Worm (Caenorhabditis elegans) whole organism, mixed stage, embryonic: Measurements from ENCODE around the gene C37E2.3.

Experiments
- ces-1 ChIP-seq: fragments of 150-350 bp; optimal IDR thresholded peaks from 2 replicates; lab custom pipeline; 2014; ENCODE audit warnings: missing biosample characterization, missing genetic modification reagents, missing genetic modification characterization
- lsy-2 ChIP-seq: fragments of 150-350 bp; optimal IDR thresholded peaks from 2 replicates; lab custom pipeline; 2014; ENCODE audit warnings: missing biosample characterization, missing genetic modification characterization
- nhr-12 ChIP-seq: fragments of 150-350 bp; optimal IDR thresholded peaks from 2 replicates; lab custom pipeline; 2014; ENCODE audit warnings: missing biosample characterization, missing genetic modification characterization
- pha-4 ChIP-seq: fragments of 150-350 bp; optimal IDR thresholded peaks from 2 replicates; lab custom pipeline; 2018; ENCODE audit warnings: missing biosample characterization, missing genetic modification reagents, missing genetic modification characterization

DNA sequence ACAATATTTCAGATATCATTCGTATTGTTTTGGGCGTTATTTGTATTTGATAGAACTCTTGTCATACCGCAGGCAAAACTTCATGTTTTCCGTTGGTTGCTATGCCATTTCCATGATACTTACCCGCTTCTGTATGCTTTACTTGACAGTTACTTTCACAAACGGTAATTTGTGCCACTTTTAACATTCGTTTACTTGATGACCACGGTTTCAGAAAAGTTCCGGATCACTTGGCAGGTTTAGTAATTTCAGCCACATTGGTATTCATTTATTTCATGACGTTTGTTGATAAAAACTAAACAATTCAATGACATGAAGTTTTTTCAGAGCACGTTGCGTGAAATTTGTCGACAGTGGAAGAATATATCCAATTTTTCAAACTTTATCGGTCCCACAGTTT is 763 bp upstream of the C37E2.3 start:
- no peak for TF ChIP-seq ces-1 (GFP tag; lab: Kevin White, UChicago)
- no peak for TF ChIP-seq nhr-12 (tag; lab: Kevin White, UChicago)
- TF ChIP-seq pha-4 (tag; lab: Kevin White, UChicago) = no peak
- TF ChIP-seq lsy-2 (tag; lab: Kevin White, UChicago) = no peak
